Worm (Caenorhabditis elegans) whole organism, mixed stage, embryonic: ENCODE data around the gene F08G2.8.

Experiments used
- ceh-43 ChIP-seq: fragments of 200-800 bp; sonication (Bioruptor generic); optimal IDR thresholded peaks from 2 replicates; lab custom pipeline; 2018; ENCODE audit warnings: mild to moderate bottlenecking, missing genetic modification characterization, moderate library complexity, missing compliant biosample characterization
- ztf-11 ChIP-seq: fragments of 150-350 bp; optimal IDR thresholded peaks from 2 replicates; lab custom pipeline; 2014; ENCODE audit warnings: missing biosample characterization, missing genetic modification characterization

DNA sequence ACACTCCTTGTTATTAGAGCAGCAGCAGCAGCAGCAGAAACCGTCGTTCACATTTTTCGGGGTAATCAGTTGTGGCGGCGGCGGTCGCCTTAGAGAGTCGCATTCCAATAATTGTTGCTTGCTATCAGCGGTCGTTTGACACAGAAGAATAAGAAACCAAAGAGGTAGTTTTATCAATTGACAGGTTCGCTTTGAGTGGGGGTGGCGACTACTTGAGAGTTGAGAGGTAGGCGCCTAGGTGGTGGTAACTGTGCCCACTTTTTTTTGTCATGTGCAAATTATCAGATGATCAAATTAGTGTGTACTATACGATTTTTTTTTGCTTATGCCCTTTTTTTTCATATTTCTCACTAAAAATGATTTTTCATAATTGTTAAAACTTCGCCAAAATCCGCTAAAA is 38.2 kb upstream of the F08G2.8 start:
- TF ChIP-seq ztf-11 (tag; lab: Kevin White, UChicago) (no peak), ceh-43 (GFP tag; lab: Kevin White, UChicago) (no peak)
